Worm (Caenorhabditis elegans) whole organism, midembryonic: ENCODE results near the gene dhs-25.

Source experiments
- T22C8.4 ChIP-seq: fragments of 200-800 bp; sonication (Bioruptor generic); IDR thresholded peaks from 2 replicates; pipeline ENCODE4 v1.3.6; 2022; ENCODE audit warnings: missing genetic modification characterization, missing compliant biosample characterization
- cog-1 ChIP-seq: sonication (generic microtip); optimal IDR thresholded peaks from 2 replicates; lab custom pipeline; 2016; ENCODE audit warnings: missing genetic modification characterization, missing compliant biosample characterization
- flt-1 ChIP-seq: fragments of 200-800 bp; sonication (Bioruptor generic); IDR thresholded peaks from 2 replicates; pipeline ENCODE4 v1.3.6; 2022; ENCODE audit warnings: missing genetic modification characterization, missing compliant biosample characterization
- klf-2 ChIP-seq: fragments of 200-800 bp; sonication (Bioruptor generic); conservative IDR thresholded peaks from 2 replicates; pipeline ENCODE4 v1.3.6; 2022; ENCODE audit warnings: missing genetic modification reagents, missing genetic modification characterization, missing compliant biosample characterization
- med-1 ChIP-seq: sonication (generic microtip); optimal IDR thresholded peaks from 2 replicates; lab custom pipeline; 2017; ENCODE audit warnings: missing genetic modification characterization, mild to moderate bottlenecking, missing compliant biosample characterization, antibody characterized with exemption, missing genetic modification reagents; ENCODE audit not compliant: insufficient read depth
- ref-1 ChIP-seq: fragments of 200-800 bp; sonication (Bioruptor generic); conservative IDR thresholded peaks from 2 replicates; pipeline ENCODE4 v1.3.6; 2022; ENCODE audit warnings: missing genetic modification reagents, missing genetic modification characterization, missing compliant biosample characterization
- tab-1 ChIP-seq: fragments of 200-800 bp; sonication (Bioruptor generic); IDR thresholded peaks from 2 replicates; pipeline ENCODE4 v1.3.6; 2022; ENCODE audit warnings: missing genetic modification characterization, missing compliant biosample characterization
- ztf-23 ChIP-seq: fragments of 200-800 bp; sonication (Bioruptor generic); IDR thresholded peaks from 2 replicates; pipeline ENCODE4 v1.3.6; 2022; ENCODE audit warnings: missing genetic modification reagents, missing genetic modification characterization, missing compliant biosample characterization
- ztf-29 ChIP-seq: fragments of 200-800 bp; sonication (Bioruptor generic); IDR thresholded peaks from 2 replicates; pipeline ENCODE4 v1.3.6; 2022; ENCODE audit warnings: missing genetic modification reagents, missing genetic modification characterization, missing compliant biosample characterization

Gene dhs-25

ce11 chrX:1536138-1536537, 49.8 kb downstream of the dhs-25 start, which contains the start of gene K06A9.2:
K06A9.2 (plus strand) TSS chrX:1536366.
- TF ChIP-seq ztf-23 (GFP tag; lab: Robert Waterston, UW) (no peak), cog-1 (no peak), flt-1 (no peak), T22C8.4 (no peak), tab-1 (no peak), ref-1 (GFP tag; lab: Robert Waterston, UW) (no peak), med-1 (GFP tag; lab: Kevin White, UChicago) (no peak), klf-2 (GFP tag; lab: Robert Waterston, UW) (no peak), ztf-29 (GFP tag; lab: Robert Waterston, UW) (no peak)

ce11 chrX:1538830-1539229, 52.5 kb downstream of the dhs-25 start:
- TF ChIP-seq med-1 (GFP tag; lab: Kevin White, UChicago) (no peak), ref-1 (GFP tag; lab: Robert Waterston, UW) (no peak), flt-1 (no peak), cog-1 (no peak), ztf-29 (GFP tag; lab: Robert Waterston, UW) (no peak), T22C8.4 (no peak), tab-1 (no peak), ztf-23 (GFP tag; lab: Robert Waterston, UW) (no peak), klf-2 (GFP tag; lab: Robert Waterston, UW) (no peak)
